Worm (Caenorhabditis elegans): Measurements from ENCODE around the gene R05H10.1.
A peak's percentile ranks its signal among the peaks of the same experiment; 100 is the strongest.

The R05H10.1 gene

ce11 chrII:14844253-14844652 lies 7.4 kb upstream of the R05H10.1 start:
- TF ChIP-seq snpc-1.1 (tag; optimal IDR thresholded peaks at IDR 0.05; ENCODE audit: insufficient read depth), result no peak
- TF ChIP-seq ZK185.1 (tag; optimal IDR thresholded peaks at IDR 0.05; ENCODE audit: poor library complexity, severe bottlenecking), result no peak
- TF ChIP-seq attf-6 (GFP tag; IDR thresholded peaks at IDR 0.05), result no peak
- no peak for TF ChIP-seq B0261.1 (tag; optimal IDR thresholded peaks at IDR 0.05)
- no peak for TF ChIP-seq hlh-12 (tag; optimal IDR thresholded peaks at IDR 0.05)
- TF ChIP-seq dox-1 (GFP tag; IDR thresholded peaks at IDR 0.05), result no peak
- TF ChIP-seq him-1 (tag; optimal IDR thresholded peaks at IDR 0.05), result no peak
- no peak for TF ChIP-seq dpff-1 (tag; optimal IDR thresholded peaks at IDR 0.05)

ce11 chrII:14849897-14850296 lies 1.7 kb upstream of the R05H10.1 start:
- no peak for TF ChIP-seq ztf-25 (GFP tag; IDR thresholded peaks at IDR 0.05)
- no peak for TF ChIP-seq snpc-4 (GFP tag; optimal IDR thresholded peaks at IDR 0.05)
- no peak for TF ChIP-seq snpc-4 (tag; optimal IDR thresholded peaks at IDR 0.05)
- no peak for TF ChIP-seq sptf-2 (GFP tag; optimal IDR thresholded peaks at IDR 0.05)
- TF ChIP-seq F37B4.10 (GFP tag; IDR thresholded peaks at IDR 0.05), result no peak
- TF ChIP-seq Y95B8A.8 (GFP tag; IDR thresholded peaks at IDR 0.05), result no peak
- TF ChIP-seq ztf-22 (GFP tag; optimal IDR thresholded peaks at IDR 0.05), result no peak
- no peak for TF ChIP-seq dpl-1 (GFP tag; optimal IDR thresholded peaks at IDR 0.05)
- TF ChIP-seq ets-4 (GFP tag; optimal IDR thresholded peaks at IDR 0.05), result no peak
- no peak for TF ChIP-seq F55B11.4 (tag; optimal IDR thresholded peaks at IDR 0.05; ENCODE audit: borderline replicate concordance, insufficient read depth)
- TF ChIP-seq athp-1 (tag; optimal IDR thresholded peaks at IDR 0.05), result no peak
- TF ChIP-seq lin-26 (GFP tag; IDR thresholded peaks at IDR 0.05), result no peak

- no peak for TF ChIP-seq pha-4 (tag; optimal IDR thresholded peaks at IDR 0.05)
- TF ChIP-seq tlf-1 (GFP tag; optimal IDR thresholded peaks at IDR 0.05), result no peak
- no peak for TF ChIP-seq ztf-18 (tag; optimal IDR thresholded peaks at IDR 0.05)
- TF ChIP-seq ceh-91 (GFP tag; IDR thresholded peaks at IDR 0.05), result no peak
- TF ChIP-seq rpc-1 (optimal IDR thresholded peaks at IDR 0.05), result no peak
- TF ChIP-seq rpc-1 (tag; optimal IDR thresholded peaks at IDR 0.05), result no peak
- no peak for TF ChIP-seq ztf-26 (tag; optimal IDR thresholded peaks at IDR 0.05)
- no peak for TF ChIP-seq ceh-27 (GFP tag; optimal IDR thresholded peaks at IDR 0.05)
- TF ChIP-seq F23B12.7 (tag; optimal IDR thresholded peaks at IDR 0.05; ENCODE audit: insufficient read depth), result no peak
- no peak for TF ChIP-seq akir-1 (GFP tag; optimal IDR thresholded peaks at IDR 0.05)
- no peak for TF ChIP-seq athp-1 (tag; optimal IDR thresholded peaks at IDR 0.05)
- TF ChIP-seq cebp-1 (GFP tag; IDR thresholded peaks at IDR 0.05), result no peak
- no peak for TF ChIP-seq cebp-1 (tag; optimal IDR thresholded peaks at IDR 0.05)
- no peak for TF ChIP-seq somi-1 (GFP tag; optimal IDR thresholded peaks at IDR 0.05)
- TF ChIP-seq Y79H2A.3 (GFP tag; conservative IDR thresholded peaks at IDR 0.05), result no peak
Measured at ce11 chrII:14855229-14855628, 3.6 kb downstream of the R05H10.1 start, which contains the start of gene R05H10.7. R05H10.7 (plus strand) TSS chrII:14855529.

- TF ChIP-seq efl-1 (GFP tag; optimal IDR thresholded peaks at IDR 0.05), result peak; percentile 45
- peak; percentile 15; the same call in 1 of the 2 replicates for TF ChIP-seq mcd-1 (GFP tag; IDR thresholded peaks at IDR 0.05)
- TF ChIP-seq dpl-1 (GFP tag; optimal IDR thresholded peaks at IDR 0.05), result peak; percentile 24
- TF ChIP-seq lin-35 (GFP tag; optimal IDR thresholded peaks at IDR 0.05), result peak in 1 of 3 experiments; percentile 53
- peak in 1 of 2 experiments; percentile 4 for TF ChIP-seq rec-8 (tag; optimal IDR thresholded peaks at IDR 0.05)
- TF ChIP-seq ceh-27 (GFP tag; optimal IDR thresholded peaks at IDR 0.05), result no peak
- no peak for TF ChIP-seq ZK185.1 (tag; optimal IDR thresholded peaks at IDR 0.05; ENCODE audit: poor library complexity, severe bottlenecking)
- peak; percentile 65 for TF ChIP-seq lin-54 (GFP tag; optimal IDR thresholded peaks at IDR 0.05)
- TF ChIP-seq unc-130 (GFP tag; optimal IDR thresholded peaks at IDR 0.05), result peak; percentile 21
- no peak for TF ChIP-seq atf-7 (tag; optimal IDR thresholded peaks at IDR 0.05)
Measured at ce11 chrII:14856922-14857321, 5.3 kb downstream of the R05H10.1 start, which contains the start of gene rbm-28. rbm-28 (plus strand) TSS chrII:14857259.
